Worm (Caenorhabditis elegans) whole organism, young adult: ENCODE results near the gene fbxa-38.

Experiments
- K11D2.4 ChIP-seq: fragments of 200-800 bp; sonication (Bioruptor generic); IDR thresholded peaks from 2 replicates; pipeline ENCODE4 v1.3.6; 2022; ENCODE audit warnings: missing genetic modification reagents, missing genetic modification characterization, missing compliant biosample characterization
- nhr-90 ChIP-seq: sonication (generic microtip); optimal IDR thresholded peaks from 2 replicates; lab custom pipeline; 2016; ENCODE audit warnings: missing genotype, mild to moderate bottlenecking, missing genetic modification characterization, missing compliant biosample characterization
- snpc-4 ChIP-seq, 5 experiments: fragments of 150-350 bp in 1 of 5; sonication (generic microtip) in 4 of 5; optimal IDR thresholded peaks; 2 replicates each; lab custom pipeline; 2014 to 2018; ENCODE audit warnings: missing genetic modification characterization in 5 of 5, missing biosample characterization in 3 of 5, antibody characterized with exemption in 2 of 5, mild to moderate bottlenecking in 2 of 5, missing compliant biosample characterization in 2 of 5, missing genotype in 2 of 5, moderate library complexity in 2 of 5, missing genetic modification reagents in 1 of 5

DNA sequence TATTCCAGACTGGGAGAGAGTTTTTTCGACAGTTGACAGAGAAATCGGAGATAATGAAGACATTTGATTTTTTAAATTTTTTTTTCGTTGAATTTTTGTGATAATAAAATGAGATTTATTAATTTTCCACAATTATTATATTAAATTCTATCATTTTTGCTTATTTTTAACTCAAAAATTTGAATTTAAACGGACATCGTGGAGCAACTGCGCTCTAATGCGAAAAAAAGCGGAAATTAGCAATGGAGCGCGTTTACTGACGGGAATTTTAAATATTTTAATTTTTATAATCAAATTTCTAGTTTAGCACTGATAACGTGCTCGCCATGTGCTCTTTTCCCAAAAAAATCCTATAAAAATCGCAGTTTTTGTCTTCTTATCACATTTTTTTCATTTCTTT, 13.4 kb upstream of the fbxa-38 start, which contains the start of gene C39B5.14:
- TF ChIP-seq snpc-4 (GFP tag; optimal IDR thresholded peaks at IDR 0.05; lab: Kevin White, UChicago) (no peak), snpc-4 (tag; optimal IDR thresholded peaks at IDR 0.05; lab: Kevin White, UChicago) (no peak), nhr-90 (tag; lab: Kevin White, UChicago) (no peak), K11D2.4 (GFP tag; lab: Robert Waterston, UW) (no peak)
